Fruit fly (Drosophila melanogaster) whole organism, embryonic: Measurements from ENCODE around the gene CG32462.

Experiments
- CG11696 ChIP-seq: fragments of 200-800 bp; sonication (Bioruptor generic); IDR thresholded peaks from 2 replicates; pipeline ENCODE4 v1.3.6; 2022; ENCODE audit warnings: missing biosample characterization, missing genetic modification characterization
- CG12219 ChIP-seq: fragments of 200-800 bp; sonication (Bioruptor generic); optimal IDR thresholded peaks from 3 replicates; lab custom pipeline; 2018; ENCODE audit warnings: missing biosample characterization, mild to moderate bottlenecking, missing genetic modification characterization
- CG1233 ChIP-seq: fragments of 200-800 bp; sonication (Bioruptor generic); optimal IDR thresholded peaks from 4 replicates; lab custom pipeline; 2018; ENCODE audit warnings: missing biosample characterization, mild to moderate bottlenecking, missing genetic modification characterization
- CG13296 ChIP-seq: fragments of 200-800 bp; sonication (Bioruptor generic); optimal IDR thresholded peaks from 3 replicates; lab custom pipeline; 2018; ENCODE audit warnings: missing biosample characterization, mild to moderate bottlenecking, missing genetic modification characterization
- CG15514 ChIP-seq: fragments of 200-800 bp; sonication (Bioruptor generic); optimal IDR thresholded peaks from 3 replicates; lab custom pipeline; 2017; ENCODE audit warnings: missing biosample characterization, missing genetic modification characterization, mild to moderate bottlenecking, moderate library complexity, missing genetic modification reagents
- CG16863 ChIP-seq: fragments of 200-800 bp; sonication (Bioruptor generic); optimal IDR thresholded peaks from 3 replicates; lab custom pipeline; 2016; ENCODE audit warnings: missing biosample characterization, missing genetic modification characterization
- CG18619 ChIP-seq: fragments of 200-800 bp; sonication (Bioruptor generic); optimal IDR thresholded peaks from 3 replicates; lab custom pipeline; 2017; ENCODE audit warnings: missing biosample characterization, mild to moderate bottlenecking, missing genetic modification characterization
- CG31224 ChIP-seq: fragments of 200-800 bp; sonication (Bioruptor generic); IDR thresholded peaks from 2 replicates; pipeline ENCODE4 v1.3.6; 2022; ENCODE audit warnings: missing biosample characterization, missing genetic modification characterization
- CG32532 ChIP-seq: fragments of 200-800 bp; sonication (Bioruptor generic); IDR thresholded peaks from 2 replicates; pipeline ENCODE4 v1.3.6; 2022; ENCODE audit warnings: missing biosample characterization, missing genetic modification characterization
- CG4282 ChIP-seq: fragments of 200-800 bp; sonication (Bioruptor generic); optimal IDR thresholded peaks from 2 replicates; lab custom pipeline; 2016; ENCODE audit warnings: missing biosample characterization, missing genetic modification characterization
- CG5953 ChIP-seq: fragments of 200-800 bp; sonication (Bioruptor generic); IDR thresholded peaks from 2 replicates; pipeline ENCODE4 v1.3.6; 2022; ENCODE audit warnings: missing biosample characterization, missing genetic modification characterization
- CG7556 ChIP-seq: fragments of 200-800 bp; sonication (Bioruptor generic); optimal IDR thresholded peaks from 2 replicates; lab custom pipeline; 2017; ENCODE audit warnings: missing biosample characterization, mild to moderate bottlenecking, missing genetic modification characterization
- CG9609 ChIP-seq: fragments of 200-800 bp; sonication (Bioruptor generic); optimal IDR thresholded peaks from 3 replicates; lab custom pipeline; 2016; ENCODE audit warnings: missing biosample characterization, missing genetic modification characterization
- CG9797 ChIP-seq: fragments of 200-800 bp; sonication (Bioruptor generic); optimal IDR thresholded peaks from 3 replicates; lab custom pipeline; 2018; ENCODE audit warnings: missing biosample characterization, mild to moderate bottlenecking, missing genetic modification characterization
- Chrac-16 ChIP-seq: fragments of 200-800 bp; sonication (Bioruptor generic); optimal IDR thresholded peaks from 3 replicates; lab custom pipeline; 2016; ENCODE audit warnings: missing biosample characterization, missing genetic modification characterization
- Dll ChIP-seq: fragments of 200-800 bp; sonication (Bioruptor generic); IDR thresholded peaks from 4 replicates; pipeline ENCODE4 v1.3.6; 2022; ENCODE audit warnings: missing biosample characterization, missing genetic modification characterization; ENCODE audit not compliant: partially characterized antibody
- Dp ChIP-seq: fragments of 200-800 bp; sonication (Bioruptor generic); optimal IDR thresholded peaks from 2 replicates; lab custom pipeline; 2018; ENCODE audit warnings: missing biosample characterization, mild to moderate bottlenecking, missing genetic modification characterization, moderate library complexity
- ERR ChIP-seq: fragments of 200-800 bp; sonication (Bioruptor generic); optimal IDR thresholded peaks from 2 replicates; lab custom pipeline; 2016; ENCODE audit warnings: missing biosample characterization, missing genetic modification characterization
- Fer2 ChIP-seq: fragments of 200-800 bp; sonication (Bioruptor generic); optimal IDR thresholded peaks from 2 replicates; lab custom pipeline; 2018; ENCODE audit warnings: missing biosample characterization, mild to moderate bottlenecking, missing genetic modification characterization, moderate library complexity
- HLH3B ChIP-seq: fragments of 200-800 bp; sonication (Bioruptor generic); IDR thresholded peaks from 2 replicates; pipeline ENCODE4 v1.3.6; 2022; ENCODE audit warnings: missing biosample characterization, missing genetic modification characterization
- Hr39 ChIP-seq: fragments of >200 bp; optimal IDR thresholded peaks from 2 replicates; lab custom pipeline; 2017
- Hr78 ChIP-seq, 2 experiments: fragments of 200-800 bp in 1 of 2; fragments of >200 bp in 1 of 2; sonication (Bioruptor generic) in 1 of 2; optimal IDR thresholded peaks; 2 replicates each; lab custom pipeline; 2017 to 2019; ENCODE audit warnings: missing biosample characterization in 2 of 2, missing genetic modification characterization in 2 of 2, mild to moderate bottlenecking in 1 of 2, moderate library complexity in 1 of 2
- Mad ChIP-seq: fragments of 200-800 bp; sonication (Bioruptor generic); optimal IDR thresholded peaks from 2 replicates; lab custom pipeline; 2016; ENCODE audit warnings: missing biosample characterization, missing genetic modification characterization
- Neu2 ChIP-seq: fragments of 200-800 bp; sonication (Bioruptor generic); optimal IDR thresholded peaks from 3 replicates; lab custom pipeline; 2016; ENCODE audit warnings: missing biosample characterization, missing genetic modification characterization, borderline replicate concordance
- Optix ChIP-seq: fragments of 200-800 bp; sonication (Bioruptor generic); IDR thresholded peaks from 3 replicates; pipeline ENCODE4 v1.3.6; 2022; ENCODE audit warnings: missing biosample characterization, missing genetic modification characterization
- Poxn ChIP-seq: fragments of 200-800 bp; sonication (Bioruptor generic); IDR thresholded peaks from 2 replicates; pipeline ENCODE4 v1.3.6; 2022; ENCODE audit warnings: missing biosample characterization, missing genetic modification characterization
- Scr ChIP-seq: fragments of 200-800 bp; sonication (Bioruptor generic); IDR thresholded peaks from 2 replicates; pipeline ENCODE4 v1.3.6; 2022; ENCODE audit warnings: missing biosample characterization, missing genetic modification characterization; ENCODE audit not compliant: partially characterized antibody
- abd-A ChIP-seq: fragments of 200-800 bp; sonication (Bioruptor generic); optimal IDR thresholded peaks from 3 replicates; lab custom pipeline; 2019; ENCODE audit warnings: missing biosample characterization, mild to moderate bottlenecking, missing genetic modification characterization, moderate library complexity
- ara ChIP-seq: fragments of 200-800 bp; sonication (Bioruptor generic); IDR thresholded peaks from 2 replicates; pipeline ENCODE4 v1.3.6; 2022; ENCODE audit warnings: missing biosample characterization, missing genetic modification characterization
- bcd ChIP-seq: fragments of 200-800 bp; sonication (Bioruptor generic); optimal IDR thresholded peaks from 2 replicates; lab custom pipeline; 2017; ENCODE audit warnings: missing biosample characterization, mild to moderate bottlenecking, missing genetic modification characterization
- bigmax ChIP-seq: fragments of 200-800 bp; sonication (Bioruptor generic); optimal IDR thresholded peaks from 2 replicates; lab custom pipeline; 2018; ENCODE audit warnings: missing biosample characterization, mild to moderate bottlenecking, missing genetic modification characterization
- bsh ChIP-seq, 2 experiments: fragments of 200-800 bp; sonication (Bioruptor generic); optimal IDR thresholded peaks; 2 replicates each; lab custom pipeline; 2017 to 2018; ENCODE audit warnings: mild to moderate bottlenecking in 2 of 2, missing biosample characterization in 2 of 2, missing genetic modification characterization in 2 of 2, moderate library complexity in 1 of 2
- cato ChIP-seq: fragments of 200-800 bp; sonication (Bioruptor generic); optimal IDR thresholded peaks from 2 replicates; lab custom pipeline; 2016; ENCODE audit warnings: missing biosample characterization, missing genetic modification characterization, borderline replicate concordance
- chif ChIP-seq, 2 experiments: fragments of 200-800 bp; sonication (Bioruptor generic); optimal IDR thresholded peaks; 3 replicates each; lab custom pipeline; 2016; ENCODE audit warnings: missing biosample characterization in 2 of 2, missing genetic modification characterization in 2 of 2
- chn ChIP-seq: fragments of 200-800 bp; sonication (Bioruptor generic); optimal IDR thresholded peaks from 2 replicates; lab custom pipeline; 2016; ENCODE audit warnings: missing biosample characterization, missing genetic modification characterization
- dimm ChIP-seq: fragments of 200-800 bp; sonication (Bioruptor generic); IDR thresholded peaks from 2 replicates; pipeline ENCODE4 v1.3.6; 2022; ENCODE audit warnings: missing biosample characterization, missing genetic modification characterization
- eve ChIP-seq, 2 experiments: fragments of >200 bp; optimal IDR thresholded peaks; 2 replicates each; lab custom pipeline; 2017; ENCODE audit warnings: missing biosample characterization in 2 of 2, missing genetic modification characterization in 2 of 2
- gfzf ChIP-seq: fragments of 200-800 bp; sonication (Bioruptor generic); optimal IDR thresholded peaks from 2 replicates; lab custom pipeline; 2016; ENCODE audit warnings: missing biosample characterization, mild to moderate bottlenecking, missing genetic modification characterization, moderate library complexity
- grau ChIP-seq: fragments of 200-800 bp; optimal IDR thresholded peaks from 3 replicates; lab custom pipeline; 2019; ENCODE audit warnings: missing biosample characterization, mild to moderate bottlenecking, missing genetic modification characterization, moderate library complexity
- pfk ChIP-seq: fragments of 200-800 bp; sonication (Bioruptor generic); optimal IDR thresholded peaks from 2 replicates; lab custom pipeline; 2018; ENCODE audit warnings: missing biosample characterization, mild to moderate bottlenecking, missing genetic modification characterization, moderate library complexity
- shn ChIP-seq: fragments of 200-800 bp; sonication (Bioruptor generic); optimal IDR thresholded peaks from 3 replicates; lab custom pipeline; 2016; ENCODE audit warnings: missing biosample characterization, missing genetic modification characterization
- sim ChIP-seq: fragments of 200-800 bp; sonication (Bioruptor generic); IDR thresholded peaks from 2 replicates; pipeline ENCODE4 v1.3.6; 2022; ENCODE audit warnings: missing biosample characterization, missing genetic modification characterization
- sima ChIP-seq: fragments of 200-800 bp; sonication (Bioruptor generic); optimal IDR thresholded peaks from 2 replicates; lab custom pipeline; 2016; ENCODE audit warnings: missing biosample characterization, missing genetic modification characterization
- slp2 ChIP-seq: fragments of 200-800 bp; sonication (Bioruptor generic); optimal IDR thresholded peaks from 2 replicates; lab custom pipeline; 2016; ENCODE audit warnings: missing biosample characterization, missing genetic modification characterization
- stwl ChIP-seq: fragments of 200-800 bp; sonication (Bioruptor generic); optimal IDR thresholded peaks from 3 replicates; lab custom pipeline; 2018; ENCODE audit warnings: missing biosample characterization, mild to moderate bottlenecking, missing genetic modification characterization, moderate library complexity
- wdn ChIP-seq: fragments of 200-800 bp; sonication (Bioruptor generic); IDR thresholded peaks from 2 replicates; pipeline ENCODE4 v1.3.6; 2022; ENCODE audit warnings: missing biosample characterization, missing genetic modification characterization
- wor ChIP-seq: fragments of 200-800 bp; sonication (Bioruptor generic); IDR thresholded peaks from 2 replicates; pipeline ENCODE4 v1.3.6; 2022; ENCODE audit warnings: missing biosample characterization, missing genetic modification characterization
- zf30C ChIP-seq: fragments of 200-800 bp; sonication (Bioruptor generic); optimal IDR thresholded peaks from 3 replicates; lab custom pipeline; 2018; ENCODE audit warnings: missing biosample characterization, mild to moderate bottlenecking, missing genetic modification characterization
- zfh1 ChIP-seq: fragments of 200-800 bp; sonication (Bioruptor generic); IDR thresholded peaks from 3 replicates; pipeline ENCODE4 v1.3.6; 2022; ENCODE audit warnings: missing biosample characterization, missing genetic modification characterization

The CG32462 gene

DNA sequence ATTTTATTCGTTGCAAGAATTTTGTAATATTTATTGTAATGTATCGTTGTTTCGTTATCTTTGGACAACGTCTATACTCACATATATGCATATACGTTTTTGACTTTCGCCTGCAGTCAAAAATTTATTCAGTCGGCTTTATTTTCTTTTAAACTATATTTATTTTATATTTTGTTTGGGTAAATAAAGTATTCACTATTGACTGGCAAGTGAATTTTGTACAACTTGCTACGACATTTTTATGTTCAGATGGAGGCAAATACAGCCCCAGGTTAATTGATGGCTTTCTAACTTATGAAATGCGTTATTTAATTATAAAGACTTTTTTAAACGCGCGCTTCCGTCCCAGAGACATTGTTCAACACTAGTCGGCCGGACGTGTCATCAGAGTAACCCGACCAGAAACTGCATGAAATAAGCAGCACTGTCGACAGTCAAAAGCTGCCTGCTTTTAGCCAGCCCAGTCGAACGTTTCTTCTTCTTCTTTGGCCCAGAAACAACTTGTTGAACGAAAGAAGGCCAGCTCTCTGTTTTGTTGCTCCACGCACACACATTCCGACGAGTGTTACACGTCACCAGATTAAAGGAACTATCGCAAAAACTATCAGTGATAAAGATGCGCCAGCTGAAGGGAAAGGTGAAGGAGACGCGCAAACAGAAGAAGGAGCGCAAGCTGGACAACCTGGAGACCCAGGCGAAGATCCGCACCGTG, 10.2 kb upstream of the CG32462 start, which contains the start of gene CG33169 (continued):
- TF ChIP-seq Optix (GFP tag; lab: Robert Waterston, UW) (peak; percentile 67), CG32532 (GFP tag; lab: Robert Waterston, UW) (peak; percentile 88), zf30C (GFP tag; lab: Kevin White, UChicago) (peak; percentile 40), gfzf (GFP tag; lab: Kevin White, UChicago) (peak; percentile 51), Dll (peak; percentile 61; the same call in 2 of the 4 replicates), bigmax (GFP tag; lab: Kevin White, UChicago) (peak; percentile 61), Hr78 (GFP tag; optimal IDR thresholded peaks at IDR 0.05; lab: Kevin White, UChicago) (no peak), CG9609 (GFP tag; lab: Kevin White, UChicago) (peak; percentile 92), bcd (GFP tag; lab: Kevin White, UChicago) (peak; percentile 88), Neu2 (GFP tag; lab: Kevin White, UChicago) (peak; percentile 3), CG12219 (GFP tag; lab: Kevin White, UChicago) (peak; percentile 56), CG1233 (peak; percentile 71), eve (GFP tag; optimal IDR thresholded peaks at IDR 0.05; lab: Kevin White, UChicago) (no peak), Hr39 (lab: Kevin White, UChicago) (no peak), stwl (tag; lab: Kevin White, UChicago) (peak; percentile 96), CG11696 (GFP tag; lab: Robert Waterston, UW) (no peak), CG4282 (GFP tag; lab: Kevin White, UChicago) (peak; percentile 84), HLH3B (peak; percentile 65; the same call in 1 of the 2 replicates), grau (tag; lab: Kevin White, UChicago) (peak; percentile 70), chn (GFP tag; lab: Kevin White, UChicago) (peak; percentile 88), bsh (GFP tag; optimal IDR thresholded peaks at IDR 0.05; lab: Kevin White, UChicago) (peak in 1 of 2 experiments; percentile 62), CG7556 (GFP tag; lab: Kevin White, UChicago) (no peak), Scr (peak; percentile 62), chif (GFP tag; optimal IDR thresholded peaks at IDR 0.05; lab: Kevin White, UChicago) (peak; percentile 75 to 77), cato (GFP tag; lab: Kevin White, UChicago) (peak; percentile 40), CG5953 (GFP tag; lab: Robert Waterston, UW) (peak; percentile 54; the same call in 1 of the 2 replicates), Poxn (GFP tag; lab: Robert Waterston, UW) (no peak), CG31224 (GFP tag; lab: Robert Waterston, UW) (peak; percentile 69), Chrac-16 (GFP tag; lab: Kevin White, UChicago) (peak; percentile 71), slp2 (GFP tag; lab: Kevin White, UChicago) (peak; percentile 72), ara (GFP tag; lab: Robert Waterston, UW) (peak; percentile 82), shn (GFP tag; lab: Kevin White, UChicago) (peak; percentile 90), wor (GFP tag; lab: Robert Waterston, UW) (no peak), sima (GFP tag; lab: Kevin White, UChicago) (peak; percentile 28), wdn (GFP tag; lab: Robert Waterston, UW) (peak; percentile 79), CG15514 (GFP tag; lab: Kevin White, UChicago) (peak; percentile 91), Mad (peak; percentile 89), CG9797 (GFP tag; lab: Kevin White, UChicago) (peak; percentile 50), CG13296 (GFP tag; lab: Kevin White, UChicago) (peak; percentile 71), CG16863 (GFP tag; lab: Kevin White, UChicago) (peak; percentile 82), Dp (peak; percentile 100), ERR (GFP tag; lab: Kevin White, UChicago) (peak; percentile 90), Fer2 (tag; lab: Kevin White, UChicago) (peak; percentile 67), sim (GFP tag; lab: Robert Waterston, UW) (no peak), CG18619 (GFP tag; lab: Kevin White, UChicago) (peak; percentile 79), zfh1 (GFP tag; lab: Robert Waterston, UW) (peak; percentile 89), abd-A (tag; lab: Kevin White, UChicago) (no peak), pfk (GFP tag; lab: Kevin White, UChicago) (peak; percentile 71), dimm (GFP tag; lab: Robert Waterston, UW) (peak; percentile 41; the same call in 1 of the 2 replicates)
